Worm (Caenorhabditis elegans) whole organism, late embryonic: ENCODE measurements around the gene srab-20.

Source experiments
- K09A11.1 ChIP-seq: sonication (generic microtip); optimal IDR thresholded peaks from 2 replicates; lab custom pipeline; 2017; ENCODE audit warnings: antibody characterized with exemption, mild to moderate bottlenecking, missing genetic modification characterization, missing compliant biosample characterization; ENCODE audit not compliant: insufficient read depth
- ceh-18 ChIP-seq: sonication (generic microtip); optimal IDR thresholded peaks from 2 replicates; lab custom pipeline; 2016; ENCODE audit warnings: missing genetic modification characterization, missing compliant biosample characterization
- ceh-2 ChIP-seq: sonication (generic microtip); optimal IDR thresholded peaks from 2 replicates; lab custom pipeline; 2016; ENCODE audit warnings: missing genotype, missing genetic modification characterization, missing compliant biosample characterization
- dve-1 ChIP-seq: sonication (generic microtip); optimal IDR thresholded peaks from 2 replicates; lab custom pipeline; 2017; ENCODE audit warnings: antibody characterized with exemption, mild to moderate bottlenecking, missing genetic modification characterization, missing compliant biosample characterization
- npax-4 ChIP-seq: sonication (generic microtip); optimal IDR thresholded peaks from 2 replicates; lab custom pipeline; 2016; ENCODE audit warnings: missing genetic modification characterization, missing compliant biosample characterization
- odd-2 ChIP-seq: sonication (generic microtip); optimal IDR thresholded peaks from 2 replicates; lab custom pipeline; 2017; ENCODE audit warnings: antibody characterized with exemption, mild to moderate bottlenecking, missing genetic modification characterization, missing compliant biosample characterization
- pha-2 ChIP-seq: sonication (generic microtip); optimal IDR thresholded peaks from 2 replicates; lab custom pipeline; 2017; ENCODE audit warnings: mild to moderate bottlenecking, missing genetic modification characterization, missing compliant biosample characterization
- pqm-1 ChIP-seq: sonication (generic microtip); optimal IDR thresholded peaks from 2 replicates; lab custom pipeline; 2016; ENCODE audit warnings: missing genetic modification characterization, missing compliant biosample characterization
- rnt-1 ChIP-seq: sonication (generic microtip); optimal IDR thresholded peaks from 2 replicates; lab custom pipeline; 2016; ENCODE audit warnings: missing genetic modification characterization, missing compliant biosample characterization
- tbx-2 ChIP-seq: sonication (generic microtip); optimal IDR thresholded peaks from 2 replicates; lab custom pipeline; 2016; ENCODE audit warnings: missing genetic modification characterization, missing compliant biosample characterization
- unc-42 ChIP-seq: sonication (generic microtip); optimal IDR thresholded peaks from 2 replicates; lab custom pipeline; 2016; ENCODE audit warnings: missing genotype, missing genetic modification characterization, missing compliant biosample characterization
- unc-86 ChIP-seq: sonication (generic microtip); optimal IDR thresholded peaks from 2 replicates; lab custom pipeline; 2016; ENCODE audit warnings: missing genetic modification characterization, missing compliant biosample characterization

The srab-20 gene

DNA sequence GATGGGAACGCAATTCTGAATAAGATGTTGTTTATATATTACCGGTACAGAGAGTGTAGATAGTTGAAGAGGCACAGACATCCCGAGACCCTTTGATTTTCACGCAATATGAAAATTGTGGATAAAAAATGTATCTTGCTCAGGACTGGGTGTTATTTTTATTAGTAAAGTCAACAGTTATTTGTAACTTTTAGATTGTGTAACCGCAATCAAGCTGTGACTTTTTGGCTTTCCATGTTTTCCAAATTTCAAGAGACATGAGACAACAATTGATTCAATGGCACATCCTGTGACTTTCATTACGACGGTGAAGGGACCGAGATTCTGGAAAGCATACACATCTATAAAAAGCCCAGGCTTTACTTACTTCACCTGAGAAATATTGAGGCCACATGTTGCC is 47.4 kb downstream of the srab-20 start:
- TF ChIP-seq ceh-2 (tag; lab: Kevin White, UChicago) (no peak), tbx-2 (tag; lab: Kevin White, UChicago) (no peak), dve-1 (tag; lab: Kevin White, UChicago) (no peak), unc-42 (tag; lab: Kevin White, UChicago) (no peak), rnt-1 (tag; lab: Kevin White, UChicago) (no peak), pha-2 (tag; lab: Kevin White, UChicago) (no peak), pqm-1 (tag; lab: Kevin White, UChicago) (no peak), unc-86 (tag; lab: Kevin White, UChicago) (no peak), odd-2 (no peak), K09A11.1 (no peak)

DNA sequence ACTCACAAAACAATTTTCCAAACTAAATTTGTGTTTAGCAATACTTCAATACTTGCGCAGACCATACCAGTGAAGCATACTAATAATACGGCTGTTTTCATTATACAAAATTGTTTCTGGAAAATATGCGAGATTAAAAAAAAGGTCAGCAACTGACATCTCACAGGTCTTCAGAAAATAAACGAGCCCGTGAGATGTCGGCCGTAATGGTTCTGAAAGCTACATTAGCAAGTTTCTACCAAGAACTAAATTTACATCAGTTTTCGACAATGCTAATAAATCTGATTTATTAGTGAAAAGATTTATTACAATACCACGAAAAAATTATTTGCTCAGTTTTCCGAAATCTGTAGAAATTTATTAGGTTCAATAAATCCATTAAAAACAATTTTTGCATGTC is 48.7 kb downstream of the srab-20 start, which contains the start of gene srbc-31:
Gene srbc-31 (minus strand): TSS at position 101 of the 400 bp plus-strand sequence.
- TF ChIP-seq ceh-18 (tag; lab: Kevin White, UChicago), result no peak
- TF ChIP-seq npax-4, result no peak
